Fruit fly (Drosophila melanogaster) whole organism, embryonic: Measurements from ENCODE around the gene CG8135.

Experiments used
- Asciz ChIP-seq: fragments of 200-800 bp; sonication (Bioruptor generic); optimal IDR thresholded peaks from 2 replicates; lab custom pipeline; 2017; ENCODE audit warnings: missing biosample characterization, mild to moderate bottlenecking, missing genetic modification characterization, missing genetic modification reagents
- Atf3 ChIP-seq: fragments of 200-800 bp; sonication (Bioruptor generic); optimal IDR thresholded peaks from 3 replicates; lab custom pipeline; 2016; ENCODE audit warnings: missing biosample characterization, missing genetic modification characterization
- CG10959 ChIP-seq: fragments of 200-800 bp; sonication (Bioruptor generic); IDR thresholded peaks from 2 replicates; pipeline ENCODE4 v1.3.6; 2022; ENCODE audit warnings: missing biosample characterization, missing genetic modification characterization
- CG11456 ChIP-seq: fragments of 200-800 bp; sonication (Bioruptor generic); IDR thresholded peaks from 3 replicates; pipeline ENCODE4 v1.3.6; 2022; ENCODE audit warnings: missing biosample characterization, missing genetic modification characterization
- CG11695 ChIP-seq: fragments of 200-800 bp; sonication (Bioruptor generic); IDR thresholded peaks from 3 replicates; pipeline ENCODE4 v1.3.6; 2022; ENCODE audit warnings: missing biosample characterization, missing genetic modification characterization
- CG11723 ChIP-seq: fragments of 200-800 bp; sonication (Bioruptor generic); optimal IDR thresholded peaks from 2 replicates; lab custom pipeline; 2017; ENCODE audit warnings: missing biosample characterization, mild to moderate bottlenecking, missing genetic modification characterization
- CG1233 ChIP-seq: fragments of 200-800 bp; sonication (Bioruptor generic); optimal IDR thresholded peaks from 4 replicates; lab custom pipeline; 2018; ENCODE audit warnings: missing biosample characterization, mild to moderate bottlenecking, missing genetic modification characterization
- CG12769 ChIP-seq: fragments of 200-800 bp; sonication (Bioruptor generic); optimal IDR thresholded peaks from 2 replicates; lab custom pipeline; 2019; ENCODE audit warnings: missing biosample characterization, mild to moderate bottlenecking, missing genetic modification characterization, moderate library complexity
- CG14965 ChIP-seq: fragments of 200-800 bp; sonication (Bioruptor generic); optimal IDR thresholded peaks from 2 replicates; lab custom pipeline; 2016; ENCODE audit warnings: missing biosample characterization, missing genetic modification characterization, borderline replicate concordance
- CG15696 ChIP-seq: fragments of 200-800 bp; sonication (Bioruptor generic); optimal IDR thresholded peaks from 2 replicates; lab custom pipeline; 2019; ENCODE audit warnings: missing biosample characterization, mild to moderate bottlenecking, missing genetic modification characterization, moderate library complexity
- CG1647 ChIP-seq: fragments of 200-800 bp; sonication (Bioruptor generic); optimal IDR thresholded peaks from 3 replicates; lab custom pipeline; 2016; ENCODE audit warnings: missing biosample characterization, missing genetic modification characterization
- CG17361 ChIP-seq: fragments of 200-800 bp; sonication (Bioruptor generic); IDR thresholded peaks from 3 replicates; pipeline ENCODE4 v1.3.6; 2022; ENCODE audit warnings: missing biosample characterization, missing genetic modification characterization
- CG1792 ChIP-seq: fragments of 200-800 bp; sonication (Bioruptor generic); optimal IDR thresholded peaks from 2 replicates; lab custom pipeline; 2016; ENCODE audit warnings: missing biosample characterization, missing genetic modification characterization
- CG18599 ChIP-seq: fragments of 200-800 bp; sonication (Bioruptor generic); optimal IDR thresholded peaks from 3 replicates; lab custom pipeline; 2017; ENCODE audit warnings: missing biosample characterization, missing genetic modification characterization, mild to moderate bottlenecking, moderate library complexity, missing genetic modification reagents
- CG2678 ChIP-seq: fragments of 200-800 bp; sonication (Bioruptor generic); optimal IDR thresholded peaks from 3 replicates; lab custom pipeline; 2019; ENCODE audit warnings: missing biosample characterization, mild to moderate bottlenecking, missing genetic modification characterization, moderate library complexity
- CG2875 ChIP-seq: fragments of 200-800 bp; sonication (Bioruptor generic); optimal IDR thresholded peaks from 2 replicates; lab custom pipeline; 2017; ENCODE audit warnings: missing biosample characterization, mild to moderate bottlenecking, missing genetic modification characterization, missing genetic modification reagents
- CG31388 ChIP-seq: fragments of 200-800 bp; sonication (Bioruptor generic); optimal IDR thresholded peaks from 2 replicates; lab custom pipeline; 2016; ENCODE audit warnings: missing biosample characterization, missing genetic modification characterization
- CG3995 ChIP-seq: fragments of 200-800 bp; sonication (Bioruptor generic); optimal IDR thresholded peaks from 3 replicates; lab custom pipeline; 2016; ENCODE audit warnings: missing biosample characterization, missing genetic modification characterization
- CG7786 ChIP-seq: fragments of 200-800 bp; sonication (Bioruptor generic); optimal IDR thresholded peaks from 2 replicates; lab custom pipeline; 2016; ENCODE audit warnings: missing biosample characterization, missing genetic modification characterization
- CG7928 ChIP-seq: fragments of 200-800 bp; sonication (Bioruptor generic); optimal IDR thresholded peaks from 2 replicates; lab custom pipeline; 2017; ENCODE audit warnings: missing biosample characterization, mild to moderate bottlenecking, missing genetic modification characterization
- Dad ChIP-seq: fragments of 200-800 bp; sonication (Bioruptor generic); optimal IDR thresholded peaks from 3 replicates; lab custom pipeline; 2016; ENCODE audit warnings: missing biosample characterization, missing genetic modification characterization
- ERR ChIP-seq: fragments of 200-800 bp; sonication (Bioruptor generic); optimal IDR thresholded peaks from 2 replicates; lab custom pipeline; 2016; ENCODE audit warnings: missing biosample characterization, missing genetic modification characterization
- Hmx ChIP-seq: fragments of 200-800 bp; sonication (Bioruptor generic); optimal IDR thresholded peaks from 2 replicates; lab custom pipeline; 2016; ENCODE audit warnings: missing biosample characterization, missing genetic modification characterization
- Hr39 ChIP-seq: fragments of >200 bp; optimal IDR thresholded peaks from 2 replicates; lab custom pipeline; 2017
- MTF-1 ChIP-seq: fragments of 200-800 bp; sonication (Bioruptor generic); optimal IDR thresholded peaks from 2 replicates; lab custom pipeline; 2018; ENCODE audit warnings: missing biosample characterization, mild to moderate bottlenecking, missing genetic modification characterization, borderline replicate concordance
- Optix ChIP-seq: fragments of 200-800 bp; sonication (Bioruptor generic); IDR thresholded peaks from 3 replicates; pipeline ENCODE4 v1.3.6; 2022; ENCODE audit warnings: missing biosample characterization, missing genetic modification characterization
- PHDP ChIP-seq: fragments of 200-800 bp; sonication (Bioruptor generic); optimal IDR thresholded peaks from 3 replicates; lab custom pipeline; 2018; ENCODE audit warnings: missing biosample characterization, mild to moderate bottlenecking, missing genetic modification characterization, moderate library complexity
- Trl ChIP-seq, 3 experiments: fragments of >200 bp in 2 of 3; fragments of 200-800 bp in 1 of 3; sonication (Bioruptor generic) in 1 of 3; optimal IDR thresholded peaks; 2 replicates in 1 of 3; 3 replicates in 2 of 3; lab custom pipeline; 2016 to 2017; ENCODE audit warnings: missing biosample characterization in 1 of 3, missing genetic modification characterization in 1 of 3
- Xrp1 ChIP-seq: fragments of 200-800 bp; sonication (Bioruptor generic); IDR thresholded peaks from 2 replicates; pipeline ENCODE4 v1.3.6; 2022; ENCODE audit warnings: missing biosample characterization, missing genetic modification characterization
- al ChIP-seq: fragments of 200-800 bp; sonication (Bioruptor generic); IDR thresholded peaks from 2 replicates; pipeline ENCODE4 v1.3.6; 2022; ENCODE audit warnings: missing biosample characterization, missing genetic modification characterization
- dysf ChIP-seq: fragments of 200-800 bp; sonication (Bioruptor generic); IDR thresholded peaks from 3 replicates; pipeline ENCODE4 v1.3.6; 2022; ENCODE audit warnings: missing biosample characterization, missing genetic modification characterization
- exex ChIP-seq: fragments of 200-800 bp; sonication (Bioruptor generic); optimal IDR thresholded peaks from 4 replicates; lab custom pipeline; 2018; ENCODE audit warnings: missing biosample characterization, mild to moderate bottlenecking, missing genetic modification characterization, moderate library complexity
- fd102C ChIP-seq: fragments of 200-800 bp; sonication (Bioruptor generic); optimal IDR thresholded peaks from 2 replicates; lab custom pipeline; 2018; ENCODE audit warnings: missing biosample characterization, mild to moderate bottlenecking, missing genetic modification characterization, moderate library complexity
- fd3F ChIP-seq: fragments of 200-800 bp; sonication (Bioruptor generic); optimal IDR thresholded peaks from 2 replicates; lab custom pipeline; 2018; ENCODE audit warnings: missing biosample characterization, mild to moderate bottlenecking, missing genetic modification characterization, moderate library complexity
- gcm2 ChIP-seq: fragments of 200-800 bp; sonication (Bioruptor generic); optimal IDR thresholded peaks from 2 replicates; lab custom pipeline; 2016; ENCODE audit warnings: missing biosample characterization, missing genetic modification characterization
- grn ChIP-seq: fragments of 200-800 bp; sonication (Bioruptor generic); optimal IDR thresholded peaks from 3 replicates; lab custom pipeline; 2017; ENCODE audit warnings: missing biosample characterization, missing genetic modification characterization
- gro ChIP-seq: fragments of 200-800 bp; sonication (Bioruptor generic); optimal IDR thresholded peaks from 2 replicates; lab custom pipeline; 2016; ENCODE audit warnings: missing biosample characterization, missing genetic modification characterization
- h ChIP-seq: fragments of >200 bp; optimal IDR thresholded peaks from 2 replicates; lab custom pipeline; 2017
- ham ChIP-seq: fragments of 200-800 bp; sonication (Bioruptor generic); IDR thresholded peaks from 2 replicates; pipeline ENCODE4 v1.3.6; 2022; ENCODE audit warnings: missing biosample characterization, missing genetic modification characterization
- jumu ChIP-seq: fragments of 200-800 bp; sonication (Bioruptor generic); optimal IDR thresholded peaks from 3 replicates; lab custom pipeline; 2016; ENCODE audit warnings: missing biosample characterization, missing genetic modification characterization
- org-1 ChIP-seq: fragments of 200-800 bp; sonication (Bioruptor generic); optimal IDR thresholded peaks from 2 replicates; lab custom pipeline; 2017; ENCODE audit warnings: missing biosample characterization, missing genetic modification characterization
- p53 ChIP-seq: fragments of 200-800 bp; sonication (Bioruptor generic); optimal IDR thresholded peaks from 2 replicates; lab custom pipeline; 2016; ENCODE audit warnings: missing biosample characterization, missing genetic modification characterization
- pzg ChIP-seq: fragments of 200-800 bp; sonication (Bioruptor generic); optimal IDR thresholded peaks from 3 replicates; lab custom pipeline; 2018; ENCODE audit warnings: missing biosample characterization, mild to moderate bottlenecking, missing genetic modification characterization, moderate library complexity
- sna ChIP-seq: fragments of 200-800 bp; sonication (Bioruptor generic); IDR thresholded peaks from 2 replicates; pipeline ENCODE4 v1.3.6; 2022; ENCODE audit warnings: missing biosample characterization, missing genetic modification characterization; ENCODE audit not compliant: partially characterized antibody
- so ChIP-seq: fragments of 200-800 bp; sonication (Bioruptor generic); IDR thresholded peaks from 3 replicates; pipeline ENCODE4 v1.3.6; 2022; ENCODE audit warnings: missing biosample characterization, missing genetic modification characterization
- tap ChIP-seq: fragments of 200-800 bp; optimal IDR thresholded peaks from 3 replicates; lab custom pipeline; 2019; ENCODE audit warnings: missing biosample characterization, mild to moderate bottlenecking, missing genetic modification characterization, moderate library complexity
- toy ChIP-seq: fragments of 200-800 bp; sonication (Bioruptor generic); IDR thresholded peaks from 2 replicates; pipeline ENCODE4 v1.3.6; 2022; ENCODE audit warnings: missing biosample characterization, missing genetic modification characterization
- unc-4 ChIP-seq: fragments of 200-800 bp; sonication (Bioruptor generic); IDR thresholded peaks from 2 replicates; pipeline ENCODE4 v1.3.6; 2022; ENCODE audit warnings: missing biosample characterization, missing genetic modification characterization; ENCODE audit not compliant: partially characterized antibody
- usp ChIP-seq: fragments of >200 bp; optimal IDR thresholded peaks from 2 replicates; lab custom pipeline; 2017; ENCODE audit warnings: missing biosample characterization, missing genetic modification characterization
- zen2 ChIP-seq: fragments of 200-800 bp; sonication (Bioruptor generic); IDR thresholded peaks from 3 replicates; pipeline ENCODE4 v1.3.6; 2022; ENCODE audit warnings: missing biosample characterization, missing genetic modification characterization; ENCODE audit not compliant: partially characterized antibody

The CG8135 gene

dm6 chr3R:9420439-9421234 is 16.5 kb downstream of the CG8135 start (continued):
- TF ChIP-seq CG31388 (GFP tag; lab: Kevin White, UChicago) (no peak), CG18599 (GFP tag; lab: Kevin White, UChicago) (no peak), Trl (optimal IDR thresholded peaks at IDR 0.05; lab: Kevin White, UChicago) (peak; percentile 7 to 17), Trl (GFP tag; optimal IDR thresholded peaks at IDR 0.05; lab: Kevin White, UChicago) (no peak), usp (GFP tag; lab: Kevin White, UChicago) (no peak), CG12769 (peak; percentile 45), CG14965 (GFP tag; lab: Kevin White, UChicago) (no peak), jumu (GFP tag; lab: Kevin White, UChicago) (no peak), CG2678 (peak; percentile 21), CG2875 (GFP tag; lab: Kevin White, UChicago) (peak; percentile 14), fd3F (no peak), PHDP (no peak), CG7928 (no peak), zen2 (GFP tag; lab: Robert Waterston, UW) (no peak), gro (no peak), org-1 (GFP tag; lab: Kevin White, UChicago) (no peak), ham (GFP tag; lab: Robert Waterston, UW) (no peak), gcm2 (GFP tag; lab: Kevin White, UChicago) (no peak), CG7786 (no peak), ERR (no peak), tap (tag; lab: Kevin White, UChicago) (no peak), CG17361 (GFP tag; lab: Robert Waterston, UW) (no peak), unc-4 (no peak), dysf (GFP tag; lab: Robert Waterston, UW) (no peak), CG11723 (GFP tag; lab: Kevin White, UChicago) (no peak), Xrp1 (GFP tag; lab: Robert Waterston, UW) (peak; percentile 45; the same call in 1 of the 2 replicates), Optix (GFP tag; lab: Robert Waterston, UW) (no peak), Atf3 (GFP tag; lab: Kevin White, UChicago) (no peak), Asciz (GFP tag; lab: Kevin White, UChicago) (peak; percentile 8), pzg (GFP tag; lab: Kevin White, UChicago) (no peak), p53 (no peak), so (GFP tag; lab: Robert Waterston, UW) (no peak; the same call in 2 of the 3 replicates), Hr39 (lab: Kevin White, UChicago) (no peak), MTF-1 (GFP tag; lab: Kevin White, UChicago) (no peak), toy (GFP tag; lab: Robert Waterston, UW) (no peak), CG3995 (GFP tag; lab: Kevin White, UChicago) (no peak), exex (tag; lab: Kevin White, UChicago) (no peak), h (no peak), CG11456 (GFP tag; lab: Robert Waterston, UW) (no peak), CG10959 (GFP tag; lab: Robert Waterston, UW) (no peak), Dad (GFP tag; lab: Kevin White, UChicago) (no peak), fd102C (GFP tag; lab: Kevin White, UChicago) (no peak), al (no peak), sna (GFP tag; lab: Robert Waterston, UW) (no peak), CG11695 (GFP tag; lab: Robert Waterston, UW) (no peak), CG1647 (GFP tag; lab: Kevin White, UChicago) (no peak), CG1233 (no peak), grn (GFP tag; lab: Kevin White, UChicago) (no peak), CG15696 (no peak), Hmx (no peak), CG1792 (GFP tag; lab: Kevin White, UChicago) (no peak)
